Worm (Caenorhabditis elegans) whole organism, midembryonic: ENCODE data around the gene Y25C1A.8.

ENCODE experiments used
- T22C8.4 ChIP-seq: fragments of 200-800 bp; sonication (Bioruptor generic); IDR thresholded peaks from 2 replicates; pipeline ENCODE4 v1.3.6; 2022; ENCODE audit warnings: missing genetic modification characterization, missing compliant biosample characterization
- cog-1 ChIP-seq: sonication (generic microtip); optimal IDR thresholded peaks from 2 replicates; lab custom pipeline; 2016; ENCODE audit warnings: missing genetic modification characterization, missing compliant biosample characterization
- flt-1 ChIP-seq: fragments of 200-800 bp; sonication (Bioruptor generic); IDR thresholded peaks from 2 replicates; pipeline ENCODE4 v1.3.6; 2022; ENCODE audit warnings: missing genetic modification characterization, missing compliant biosample characterization
- med-1 ChIP-seq: sonication (generic microtip); optimal IDR thresholded peaks from 2 replicates; lab custom pipeline; 2017; ENCODE audit warnings: missing genetic modification characterization, mild to moderate bottlenecking, missing compliant biosample characterization, antibody characterized with exemption, missing genetic modification reagents; ENCODE audit not compliant: insufficient read depth
- ref-1 ChIP-seq: fragments of 200-800 bp; sonication (Bioruptor generic); conservative IDR thresholded peaks from 2 replicates; pipeline ENCODE4 v1.3.6; 2022; ENCODE audit warnings: missing genetic modification reagents, missing genetic modification characterization, missing compliant biosample characterization
- tab-1 ChIP-seq: fragments of 200-800 bp; sonication (Bioruptor generic); IDR thresholded peaks from 2 replicates; pipeline ENCODE4 v1.3.6; 2022; ENCODE audit warnings: missing genetic modification characterization, missing compliant biosample characterization
- ztf-23 ChIP-seq: fragments of 200-800 bp; sonication (Bioruptor generic); IDR thresholded peaks from 2 replicates; pipeline ENCODE4 v1.3.6; 2022; ENCODE audit warnings: missing genetic modification reagents, missing genetic modification characterization, missing compliant biosample characterization
- ztf-29 ChIP-seq: fragments of 200-800 bp; sonication (Bioruptor generic); IDR thresholded peaks from 2 replicates; pipeline ENCODE4 v1.3.6; 2022; ENCODE audit warnings: missing genetic modification reagents, missing genetic modification characterization, missing compliant biosample characterization

DNA sequence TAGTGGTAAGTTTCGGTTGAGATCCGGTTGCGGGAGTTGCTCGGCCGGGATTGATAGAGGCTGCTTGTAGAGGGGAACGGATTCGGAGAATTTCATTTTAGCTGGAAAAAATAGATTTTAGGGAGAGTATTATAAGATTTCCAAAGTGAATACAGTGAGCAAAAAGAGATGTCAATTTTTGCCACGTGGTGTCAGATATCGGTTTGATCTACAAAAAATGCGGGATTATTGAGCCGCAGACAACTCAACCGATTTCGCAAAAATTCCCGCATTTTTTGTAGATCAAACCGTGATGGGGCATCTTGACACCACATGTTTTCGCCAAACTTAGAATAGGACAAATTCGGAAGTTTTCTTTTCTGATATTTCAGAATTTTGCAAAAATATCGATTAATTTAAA lies 22.5 kb downstream of the Y25C1A.8 start, which contains the start of gene lido-13:
- TF ChIP-seq ztf-23 (GFP tag; lab: Robert Waterston, UW), result no peak
- TF ChIP-seq T22C8.4 (GFP tag; lab: Robert Waterston, UW), result no peak
- TF ChIP-seq ztf-29 (GFP tag; lab: Robert Waterston, UW), result no peak
- no peak for TF ChIP-seq flt-1 (GFP tag; lab: Robert Waterston, UW)
- no peak for TF ChIP-seq cog-1
- no peak for TF ChIP-seq tab-1
- TF ChIP-seq ref-1 (GFP tag; lab: Robert Waterston, UW), result no peak
- no peak for TF ChIP-seq med-1
